Worm (Caenorhabditis elegans) whole organism, L1 larva: ENCODE data around the gene czw-1.

Experiments
- ama-1 ChIP-seq: fragments of 150-350 bp; optimal IDR thresholded peaks from 2 replicates; lab custom pipeline; 2014
- lin-35 ChIP-seq, 2 experiments: fragments of 150-350 bp; optimal IDR thresholded peaks; 2 replicates each; lab custom pipeline; 2014; ENCODE audit warnings: missing biosample characterization in 2 of 2, missing genetic modification characterization in 2 of 2, missing genetic modification reagents in 2 of 2
- lin-39 ChIP-seq: fragments of 150-350 bp; optimal IDR thresholded peaks from 2 replicates; lab custom pipeline; 2014; ENCODE audit warnings: missing biosample characterization, missing genetic modification reagents, missing genetic modification characterization
- mef-2 ChIP-seq: fragments of 150-350 bp; optimal IDR thresholded peaks from 2 replicates; lab custom pipeline; 2014; ENCODE audit warnings: missing biosample characterization, missing genetic modification characterization
- nhr-71 ChIP-seq: sonication (generic microtip); optimal IDR thresholded peaks from 2 replicates; lab custom pipeline; 2016; ENCODE audit warnings: mild to moderate bottlenecking, missing genetic modification characterization, moderate library complexity, missing compliant biosample characterization
- pqm-1 ChIP-seq: sonication (generic microtip); optimal IDR thresholded peaks from 3 replicates; lab custom pipeline; 2017; ENCODE audit warnings: missing biosample characterization, missing genetic modification characterization
- snpc-4 ChIP-seq: fragments of 150-350 bp; optimal IDR thresholded peaks from 2 replicates; lab custom pipeline; 2014; ENCODE audit warnings: missing biosample characterization, missing genetic modification characterization
- tlp-1 ChIP-seq: fragments of 150-350 bp; optimal IDR thresholded peaks from 2 replicates; lab custom pipeline; 2014; ENCODE audit warnings: missing biosample characterization, missing genetic modification characterization
- unc-62 ChIP-seq: fragments of 150-350 bp; optimal IDR thresholded peaks from 2 replicates; lab custom pipeline; 2014; ENCODE audit warnings: missing biosample characterization, missing genetic modification reagents, missing genetic modification characterization
- ztf-11 ChIP-seq, 2 experiments: sonication (generic microtip); optimal IDR thresholded peaks; 2 replicates each; lab custom pipeline; 2016 to 2017; ENCODE audit warnings: missing genetic modification characterization in 2 of 2, missing biosample characterization in 1 of 2, missing compliant biosample characterization in 1 of 2

- no peak for TF ChIP-seq ztf-11 (tag; optimal IDR thresholded peaks at IDR 0.05; lab: Kevin White, UChicago)
- no peak for TF ChIP-seq lin-35 (GFP tag; optimal IDR thresholded peaks at IDR 0.05; lab: Kevin White, UChicago)
- TF ChIP-seq snpc-4 = no peak
- no peak for TF ChIP-seq unc-62
- no peak for TF ChIP-seq lin-39 (tag; lab: Kevin White, UChicago)
- TF ChIP-seq tlp-1 (tag; lab: Kevin White, UChicago) = no peak
- no peak for TF ChIP-seq pqm-1 (tag; lab: Kevin White, UChicago)
- TF ChIP-seq ama-1 (lab: Kevin White, UChicago) = no peak
- TF ChIP-seq nhr-71 (tag; lab: Kevin White, UChicago) = no peak
- TF ChIP-seq mef-2 (tag; lab: Kevin White, UChicago) = no peak
Measured at ce11 chrIV:7920126-7920525, 26.5 kb downstream of the czw-1 start, which contains the start of gene C49H3.16.
